Fruit fly (Drosophila melanogaster): ENCODE results near the gene TwdlZ.

TwdlZ gene

dm6 chrX:16781055-16781454 is 43.1 kb downstream of the TwdlZ start (continued):
- peak; percentile 50 for TF ChIP-seq CG3847 (GFP tag; IDR thresholded peaks at IDR 0.05)
- peak; percentile 6 for TF ChIP-seq CG17385 (GFP tag; optimal IDR thresholded peaks at IDR 0.05)
- TF ChIP-seq caup (GFP tag; optimal IDR thresholded peaks at IDR 0.05; ENCODE audit: severe bottlenecking): peak; percentile 34
- TF ChIP-seq Ets65A (GFP tag): peak; percentile 90
- TF ChIP-seq CG4820 (GFP tag; optimal IDR thresholded peaks at IDR 0.05): no peak
- TF ChIP-seq dmrt99B (tag; optimal IDR thresholded peaks at IDR 0.05): peak; percentile 25
- TF ChIP-seq Med (GFP tag): peak; percentile 88
- TF ChIP-seq B-H1 (GFP tag; IDR thresholded peaks at IDR 0.05): no peak
- TF ChIP-seq CG18599 (GFP tag; optimal IDR thresholded peaks at IDR 0.05): peak; percentile 42
- TF ChIP-seq gem (tag; optimal IDR thresholded peaks at IDR 0.05): peak; percentile 51
- TF ChIP-seq CG2712 (tag; optimal IDR thresholded peaks at IDR 0.05): peak; percentile 11
- TF ChIP-seq shn (GFP tag; optimal IDR thresholded peaks at IDR 0.05): peak; percentile 4
- TF ChIP-seq CG13624 (GFP tag; optimal IDR thresholded peaks at IDR 0.05): peak; percentile 46
- 0 out of 2 replicates have a peak, but pooled peaks have one; percentile 25 for TF ChIP-seq Drgx (GFP tag; IDR thresholded peaks at IDR 0.05)
- peak; percentile 8 for TF ChIP-seq Oli (tag; optimal IDR thresholded peaks at IDR 0.05)
- TF ChIP-seq CG8089 (GFP tag; optimal IDR thresholded peaks at IDR 0.05): peak; percentile 6
- peak; percentile 11 for TF ChIP-seq phol (tag; optimal IDR thresholded peaks at IDR 0.05)
- TF ChIP-seq fu2 (GFP tag; optimal IDR thresholded peaks at IDR 0.05): peak; percentile 17
- TF ChIP-seq CG11504 (tag; optimal IDR thresholded peaks at IDR 0.05): peak; percentile 37
- TF ChIP-seq eyg (GFP tag; optimal IDR thresholded peaks at IDR 0.05): peak; percentile 42
- TF ChIP-seq cwo (GFP tag; optimal IDR thresholded peaks at IDR 0.05): peak; percentile 17
- TF ChIP-seq seq (GFP tag; IDR thresholded peaks at IDR 0.05): peak; percentile 27; the same call in 1 of the 2 replicates
- no peak for TF ChIP-seq E2f2 (GFP tag; IDR thresholded peaks at IDR 0.05)
- TF ChIP-seq al (GFP tag; IDR thresholded peaks at IDR 0.05): peak; percentile 30; the same call in 1 of the 2 replicates
- peak; percentile 27 for TF ChIP-seq bab2 (GFP tag; optimal IDR thresholded peaks at IDR 0.05)
- TF ChIP-seq CG17328 (GFP tag; IDR thresholded peaks at IDR 0.05): 0 out of 2 replicates have a peak, but pooled peaks have one; percentile 23
- TF ChIP-seq crc (GFP tag; optimal IDR thresholded peaks at IDR 0.05): no peak
- peak; percentile 8 for TF ChIP-seq Atf-2 (GFP tag; optimal IDR thresholded peaks at IDR 0.05)
- TF ChIP-seq MBD-R2 (GFP tag; IDR thresholded peaks at IDR 0.05): no peak
- no peak for TF ChIP-seq CG16779 (GFP tag; IDR thresholded peaks at IDR 0.05)
- peak; percentile 43 for TF ChIP-seq CG16863 (GFP tag; optimal IDR thresholded peaks at IDR 0.05)
- TF ChIP-seq Atf6 (GFP tag; IDR thresholded peaks at IDR 0.05): peak; percentile 59
- TF ChIP-seq NC2α (GFP tag; optimal IDR thresholded peaks at IDR 0.05): no peak
- no peak for TF ChIP-seq CG1647 (GFP tag; optimal IDR thresholded peaks at IDR 0.05)
- peak; percentile 8 for TF ChIP-seq CG11398 (GFP tag; optimal IDR thresholded peaks at IDR 0.05)
- TF ChIP-seq CG10147 (GFP tag; optimal IDR thresholded peaks at IDR 0.05): peak; percentile 2
- TF ChIP-seq Myb (GFP tag; optimal IDR thresholded peaks at IDR 0.05): peak; percentile 22
- TF ChIP-seq hkb (optimal IDR thresholded peaks at IDR 0.05): no peak
- TF ChIP-seq hkb (GFP tag; IDR thresholded peaks at IDR 0.05): peak; percentile 27; the same call in 1 of the 2 replicates
- TF ChIP-seq HLH54F (GFP tag; optimal IDR thresholded peaks at IDR 0.05): peak; percentile 23
- TF ChIP-seq Pdp1 (GFP tag; optimal IDR thresholded peaks at IDR 0.05): peak; percentile 11 to 62
- TF ChIP-seq unpg (GFP tag; optimal IDR thresholded peaks at IDR 0.05): peak; percentile 53
- TF ChIP-seq ind (GFP tag; optimal IDR thresholded peaks at IDR 0.05): peak; percentile 9
- TF ChIP-seq onecut (GFP tag; IDR thresholded peaks at IDR 0.05): no peak

All from whole organism, embryonic.